Fruit fly (Drosophila melanogaster): ENCODE results near the gene CG8360.

- TF ChIP-seq CG3032 (tag; optimal IDR thresholded peaks at IDR 0.05), result no peak
- no peak for TF ChIP-seq pdm3 (GFP tag; optimal IDR thresholded peaks at IDR 0.05)
- no peak for TF ChIP-seq OdsH (GFP tag; optimal IDR thresholded peaks at IDR 0.05)
- no peak for TF ChIP-seq CG34406 (GFP tag; optimal IDR thresholded peaks at IDR 0.05)
- no peak for TF ChIP-seq Eip93F (GFP tag; optimal IDR thresholded peaks at IDR 0.05)
- TF ChIP-seq vri (GFP tag; optimal IDR thresholded peaks at IDR 0.05), result no peak
- no peak for TF ChIP-seq Blimp-1 (GFP tag; optimal IDR thresholded peaks at IDR 0.05)
- TF ChIP-seq CG6854 (GFP tag; optimal IDR thresholded peaks at IDR 0.05), result no peak
- TF ChIP-seq acj6 (GFP tag; optimal IDR thresholded peaks at IDR 0.05), result no peak
- TF ChIP-seq CG31627 (GFP tag; optimal IDR thresholded peaks at IDR 0.05), result no peak
Observed at dm6 chr2L:8220393-8220934, 7.7 kb downstream of the CG8360 start, which contains the start of gene Snx6.

Measured in whole organism, prepupa.